Fruit fly (Drosophila melanogaster): ENCODE measurements around the gene Hsp27.

DNA sequence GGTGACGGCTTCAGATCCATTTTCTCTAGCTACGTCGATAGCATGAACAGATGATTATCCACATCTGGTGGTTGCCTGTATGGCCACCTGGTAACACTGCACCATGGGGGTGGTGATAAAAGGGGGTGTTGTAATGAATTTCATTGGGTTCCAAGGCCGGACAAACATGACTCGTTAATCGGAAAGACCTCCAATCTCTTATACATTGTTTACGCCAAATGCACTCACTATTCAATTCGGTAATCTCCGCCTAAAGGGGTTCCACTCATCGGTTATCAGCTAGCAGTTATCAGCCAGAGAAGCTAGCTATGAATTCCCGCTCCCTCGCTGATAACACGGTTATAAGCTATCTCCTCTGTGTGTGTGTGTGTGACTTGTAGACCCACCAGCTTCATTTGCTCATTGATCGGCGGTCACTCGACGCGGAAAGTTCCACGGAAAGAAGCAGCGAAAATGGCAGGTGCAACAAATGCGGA, 23.6 kb upstream of the Hsp27 start, which contains the start of gene Pdxk:
- no peak for TF ChIP-seq CTCF (optimal IDR thresholded peaks at IDR 0.05)
- TF ChIP-seq CG8478 (optimal IDR thresholded peaks at IDR 0.05), result no peak

All from S2 (cell line).